Worm (Caenorhabditis elegans) whole organism, L4 larva: ENCODE data around the gene prmt-9.

ENCODE experiments used
- F10B5.3 ChIP-seq: sonication (generic microtip); optimal IDR thresholded peaks from 2 replicates; lab custom pipeline; 2016; ENCODE audit warnings: mild to moderate bottlenecking, missing genetic modification characterization, missing compliant biosample characterization
- R02D3.7 ChIP-seq: fragments of 150-350 bp; sonication (generic microtip); optimal IDR thresholded peaks from 3 replicates; lab custom pipeline; 2014; ENCODE audit warnings: missing biosample characterization, missing genetic modification characterization
- ceh-32 ChIP-seq: sonication (generic microtip); optimal IDR thresholded peaks from 2 replicates; lab custom pipeline; 2016; ENCODE audit warnings: mild to moderate bottlenecking, missing genetic modification characterization, missing compliant biosample characterization; ENCODE audit not compliant: poor library complexity
- dve-1 ChIP-seq: sonication (generic microtip); optimal IDR thresholded peaks from 2 replicates; lab custom pipeline; 2017; ENCODE audit warnings: antibody characterized with exemption, mild to moderate bottlenecking, missing genetic modification characterization, missing compliant biosample characterization; ENCODE audit not compliant: insufficient read depth
- hif-1 ChIP-seq, 2 experiments: sonication (generic microtip); optimal IDR thresholded peaks; 2 replicates each; lab custom pipeline; 2016 to 2017; ENCODE audit warnings: missing compliant biosample characterization in 2 of 2, missing genetic modification characterization in 2 of 2, missing genetic modification reagents in 2 of 2, missing genotype in 2 of 2, mild to moderate bottlenecking in 1 of 2
- lin-15B ChIP-seq: fragments of 150-350 bp; sonication (generic microtip); optimal IDR thresholded peaks from 3 replicates; lab custom pipeline; 2014; ENCODE audit warnings: missing biosample characterization, missing genetic modification characterization
- lin-29 ChIP-seq: fragments of 200-800 bp; sonication (Bioruptor generic); IDR thresholded peaks from 2 replicates; pipeline ENCODE4 v1.3.6; 2022; ENCODE audit warnings: missing genetic modification reagents, missing genetic modification characterization, missing compliant biosample characterization
- lin-38 ChIP-seq: fragments of 200-800 bp; sonication (Bioruptor generic); IDR thresholded peaks from 2 replicates; pipeline ENCODE4 v1.3.6; 2022; ENCODE audit warnings: missing genetic modification reagents, missing genetic modification characterization, missing compliant biosample characterization
- lsy-2 ChIP-seq, 2 experiments: fragments of 150-350 bp in 1 of 2; sonication (generic microtip) in 1 of 2; optimal IDR thresholded peaks; 2 replicates each; lab custom pipeline; 2014 to 2017; ENCODE audit warnings: missing biosample characterization in 2 of 2, missing genetic modification characterization in 2 of 2
- mep-1 ChIP-seq: fragments of 150-350 bp; sonication (generic microtip); optimal IDR thresholded peaks from 3 replicates; lab custom pipeline; 2014; ENCODE audit warnings: missing biosample characterization, missing genetic modification characterization
- nhr-237 ChIP-seq: sonication (generic microtip); optimal IDR thresholded peaks from 2 replicates; lab custom pipeline; 2017; ENCODE audit warnings: missing biosample characterization, missing genetic modification characterization
- unc-130 ChIP-seq: sonication (generic microtip); optimal IDR thresholded peaks from 2 replicates; lab custom pipeline; 2016; ENCODE audit warnings: missing genetic modification reagents, missing genetic modification characterization, missing compliant biosample characterization

- TF ChIP-seq lsy-2 (tag; optimal IDR thresholded peaks at IDR 0.05; lab: Kevin White, UChicago) = no peak
- no peak for TF ChIP-seq dve-1 (tag; lab: Kevin White, UChicago)
- no peak for TF ChIP-seq lin-29 (GFP tag; lab: Robert Waterston, UW)
- TF ChIP-seq nhr-237 (tag; lab: Kevin White, UChicago) = no peak
- TF ChIP-seq ceh-32 = no peak
- TF ChIP-seq R02D3.7 (tag; lab: Kevin White, UChicago) = no peak
- no peak for TF ChIP-seq F10B5.3 (tag; lab: Kevin White, UChicago)
- no peak for TF ChIP-seq mep-1 (tag; lab: Kevin White, UChicago)
- no peak for TF ChIP-seq lin-15B (tag; lab: Kevin White, UChicago)
- no peak for TF ChIP-seq lin-38 (GFP tag; lab: Robert Waterston, UW)
- no peak for TF ChIP-seq unc-130
- TF ChIP-seq hif-1 (tag; optimal IDR thresholded peaks at IDR 0.05; lab: Kevin White, UChicago) = no peak
Measured at ce11 chrIV:12711644-12712043, 27.5 kb upstream of the prmt-9 start, which contains the start of gene C27D8.3.
